Worm (Caenorhabditis elegans) whole organism, L3 larva: Measurements from ENCODE around the gene T04A8.18.

ENCODE experiments used
- ZK546.5 ChIP-seq: sonication (generic microtip); optimal IDR thresholded peaks from 2 replicates; lab custom pipeline; 2017; ENCODE audit warnings: missing biosample characterization, missing genetic modification characterization
- aly-2 ChIP-seq: fragments of 150-350 bp; optimal IDR thresholded peaks from 2 replicates; lab custom pipeline; 2014; ENCODE audit warnings: missing biosample characterization, missing genetic modification characterization
- ama-1 ChIP-seq: fragments of 150-350 bp; optimal IDR thresholded peaks from 2 replicates; lab custom pipeline; 2018
- ceh-28 ChIP-seq: fragments of 150-350 bp; optimal IDR thresholded peaks from 2 replicates; lab custom pipeline; 2014; ENCODE audit warnings: missing biosample characterization, missing genetic modification reagents, missing genetic modification characterization
- ceh-82 ChIP-seq: fragments of 150-350 bp; optimal IDR thresholded peaks from 2 replicates; lab custom pipeline; 2014; ENCODE audit warnings: missing biosample characterization, missing genetic modification characterization
- ceh-9 ChIP-seq: sonication (generic microtip); optimal IDR thresholded peaks from 2 replicates; lab custom pipeline; 2018; ENCODE audit warnings: missing biosample characterization, missing genetic modification characterization
- egl-27 ChIP-seq: sonication (generic microtip); optimal IDR thresholded peaks from 4 replicates; lab custom pipeline; 2017; ENCODE audit warnings: missing biosample characterization, missing genetic modification reagents, missing genetic modification characterization
- egl-5 ChIP-seq: fragments of 150-350 bp; optimal IDR thresholded peaks from 2 replicates; lab custom pipeline; 2017; ENCODE audit warnings: missing biosample characterization, missing genetic modification reagents, missing genetic modification characterization, inconsistent platforms
- elt-1 ChIP-seq: fragments of 150-350 bp; optimal IDR thresholded peaks from 2 replicates; lab custom pipeline; 2014; ENCODE audit warnings: missing biosample characterization, missing genetic modification characterization
- elt-3 ChIP-seq, 3 experiments: fragments of 150-350 bp in 1 of 3; sonication (generic microtip) in 2 of 3; optimal IDR thresholded peaks; 2 replicates in 2 of 3; 4 replicates in 1 of 3; lab custom pipeline; 2014 to 2017; ENCODE audit warnings: missing biosample characterization in 3 of 3, missing genetic modification characterization in 3 of 3
- eor-1 ChIP-seq, 2 experiments: fragments of 150-350 bp; optimal IDR thresholded peaks; 2 replicates each; lab custom pipeline; 2014 to 2018; ENCODE audit warnings: missing biosample characterization in 2 of 2, missing genetic modification characterization in 2 of 2
- fos-1 ChIP-seq: fragments of 150-350 bp; optimal IDR thresholded peaks from 2 replicates; lab custom pipeline; 2014; ENCODE audit warnings: missing biosample characterization, missing genetic modification characterization
- lin-15B ChIP-seq: fragments of 150-350 bp; optimal IDR thresholded peaks from 2 replicates; lab custom pipeline; 2014; ENCODE audit warnings: missing biosample characterization, missing genetic modification characterization
- lsy-12 ChIP-seq: sonication (generic microtip); optimal IDR thresholded peaks from 2 replicates; lab custom pipeline; 2016; ENCODE audit warnings: mild to moderate bottlenecking, missing genetic modification characterization, missing compliant biosample characterization
- mml-1 ChIP-seq: fragments of 150-350 bp; sonication (generic microtip); optimal IDR thresholded peaks from 3 replicates; lab custom pipeline; 2014; ENCODE audit warnings: missing biosample characterization, missing genetic modification characterization
- nfya-1 ChIP-seq: sonication (generic microtip); optimal IDR thresholded peaks from 2 replicates; lab custom pipeline; 2017; ENCODE audit warnings: missing genetic modification characterization, mild to moderate bottlenecking, missing compliant biosample characterization, antibody characterized with exemption, moderate library complexity; ENCODE audit not compliant: insufficient read depth
- nhr-23 ChIP-seq: fragments of 150-350 bp; optimal IDR thresholded peaks from 2 replicates; lab custom pipeline; 2014; ENCODE audit warnings: missing biosample characterization, missing genetic modification reagents, missing genetic modification characterization
- nhr-237 ChIP-seq: fragments of 150-350 bp; optimal IDR thresholded peaks from 2 replicates; lab custom pipeline; 2014; ENCODE audit warnings: missing biosample characterization, missing genetic modification characterization
- nhr-25 ChIP-seq: sonication (generic microtip); optimal IDR thresholded peaks from 2 replicates; lab custom pipeline; 2017; ENCODE audit warnings: missing biosample characterization, missing genetic modification characterization
- nhr-43 ChIP-seq: sonication (generic microtip); optimal IDR thresholded peaks from 2 replicates; lab custom pipeline; 2016; ENCODE audit warnings: mild to moderate bottlenecking, missing genetic modification characterization, missing compliant biosample characterization; ENCODE audit not compliant: poor library complexity, severe bottlenecking
- nhr-67 ChIP-seq: fragments of 150-350 bp; optimal IDR thresholded peaks from 2 replicates; lab custom pipeline; 2014; ENCODE audit warnings: missing biosample characterization, missing genetic modification characterization
- nhr-76 ChIP-seq: fragments of 150-350 bp; sonication (generic microtip); optimal IDR thresholded peaks from 5 replicates; lab custom pipeline; 2014; ENCODE audit warnings: missing biosample characterization, missing genetic modification characterization
- nhr-77 ChIP-seq: fragments of 150-350 bp; optimal IDR thresholded peaks from 2 replicates; lab custom pipeline; 2014; ENCODE audit warnings: missing biosample characterization, missing genetic modification characterization
- pha-4 ChIP-seq: fragments of 150-350 bp; optimal IDR thresholded peaks from 2 replicates; lab custom pipeline; 2014; ENCODE audit warnings: missing biosample characterization, missing genetic modification reagents, missing genetic modification characterization
- pqm-1 ChIP-seq: fragments of 150-350 bp; optimal IDR thresholded peaks from 2 replicates; lab custom pipeline; 2017; ENCODE audit warnings: missing biosample characterization, missing genetic modification characterization, inconsistent platforms
- sea-2 ChIP-seq: fragments of 150-350 bp; sonication (generic microtip); optimal IDR thresholded peaks from 4 replicates; lab custom pipeline; 2014; ENCODE audit warnings: missing biosample characterization, missing genetic modification reagents, missing genetic modification characterization
- skn-1 ChIP-seq: fragments of 150-350 bp; optimal IDR thresholded peaks from 2 replicates; lab custom pipeline; 2014; ENCODE audit warnings: missing biosample characterization, missing genetic modification characterization
- snpc-4 ChIP-seq: fragments of 150-350 bp; optimal IDR thresholded peaks from 2 replicates; lab custom pipeline; 2014; ENCODE audit warnings: missing biosample characterization, missing genetic modification characterization
- unc-39 ChIP-seq: sonication (generic microtip); optimal IDR thresholded peaks from 4 replicates; lab custom pipeline; 2017; ENCODE audit warnings: missing biosample characterization, missing genetic modification characterization
- unc-62 ChIP-seq: fragments of 150-350 bp; sonication (generic microtip); optimal IDR thresholded peaks from 4 replicates; lab custom pipeline; 2014; ENCODE audit warnings: missing biosample characterization, missing genetic modification reagents, missing genetic modification characterization
- zag-1 ChIP-seq: fragments of 150-350 bp; optimal IDR thresholded peaks from 2 replicates; lab custom pipeline; 2014; ENCODE audit warnings: missing biosample characterization, missing genetic modification characterization
- ztf-11 ChIP-seq: fragments of 150-350 bp; optimal IDR thresholded peaks from 2 replicates; lab custom pipeline; 2014; ENCODE audit warnings: missing biosample characterization, missing genetic modification characterization
- ztf-4 ChIP-seq: fragments of 150-350 bp; optimal IDR thresholded peaks from 2 replicates; lab custom pipeline; 2014; ENCODE audit warnings: missing biosample characterization, missing genetic modification characterization

The T04A8.18 gene

ce11 chrIII:4696903-4697302 is 12.1 kb upstream of the T04A8.18 start:
- TF ChIP-seq nhr-77: no peak
- no peak for TF ChIP-seq nfya-1 (tag; lab: Kevin White, UChicago)
- no peak for TF ChIP-seq fos-1 (tag; lab: Kevin White, UChicago)
- no peak for TF ChIP-seq ztf-11 (tag; lab: Kevin White, UChicago)
- TF ChIP-seq nhr-25 (tag; lab: Kevin White, UChicago): no peak
- TF ChIP-seq egl-27: no peak
- TF ChIP-seq sea-2 (GFP tag; lab: Kevin White, UChicago): no peak
- TF ChIP-seq nhr-237: no peak
- TF ChIP-seq nhr-76 (tag; lab: Kevin White, UChicago): no peak
- TF ChIP-seq egl-5 (tag; lab: Kevin White, UChicago): no peak
- no peak for TF ChIP-seq unc-62 (GFP tag; lab: Kevin White, UChicago)
- TF ChIP-seq ama-1: no peak
- TF ChIP-seq nhr-43 (tag; lab: Kevin White, UChicago): no peak
- TF ChIP-seq nhr-67 (tag; lab: Kevin White, UChicago): no peak
- no peak for TF ChIP-seq ceh-9
- TF ChIP-seq aly-2 (tag; lab: Kevin White, UChicago): no peak
- TF ChIP-seq ZK546.5: no peak
- TF ChIP-seq skn-1 (tag; lab: Kevin White, UChicago): no peak
- no peak for TF ChIP-seq unc-39 (tag; lab: Kevin White, UChicago)
- TF ChIP-seq, all 47 proteins: peak for 0

- TF ChIP-seq ama-1: no peak
- no peak for TF ChIP-seq nhr-25 (tag; lab: Kevin White, UChicago)
- TF ChIP-seq sea-2 (GFP tag; lab: Kevin White, UChicago): no peak
- TF ChIP-seq lsy-12 (tag; lab: Kevin White, UChicago): no peak
- TF ChIP-seq skn-1 (tag; lab: Kevin White, UChicago): no peak
- TF ChIP-seq ztf-11 (tag; lab: Kevin White, UChicago): no peak
- TF ChIP-seq unc-39 (tag; lab: Kevin White, UChicago): no peak
- TF ChIP-seq nfya-1 (tag; lab: Kevin White, UChicago): no peak
- TF ChIP-seq eor-1 (tag; optimal IDR thresholded peaks at IDR 0.05; lab: Kevin White, UChicago): no peak
- no peak for TF ChIP-seq ztf-4 (tag; lab: Kevin White, UChicago)
- no peak for TF ChIP-seq elt-3 (tag; optimal IDR thresholded peaks at IDR 0.05; lab: Kevin White, UChicago)
- TF ChIP-seq zag-1 (tag; lab: Kevin White, UChicago): no peak
- no peak for TF ChIP-seq ceh-28 (tag; lab: Kevin White, UChicago)
- no peak for TF ChIP-seq elt-1 (tag; lab: Kevin White, UChicago)
- no peak for TF ChIP-seq ceh-9
- no peak for TF ChIP-seq mml-1
Observed at ce11 chrIII:4697819-4698218, 11.2 kb upstream of the T04A8.18 start, which contains the start of gene dnj-18. Gene dnj-18 (plus strand): TSS chrIII:4698119.

- TF ChIP-seq mml-1: no peak
- TF ChIP-seq nhr-76 (tag; lab: Kevin White, UChicago): no peak
- no peak for TF ChIP-seq nhr-77
- no peak for TF ChIP-seq nhr-43 (tag; lab: Kevin White, UChicago)
- TF ChIP-seq nhr-67 (tag; lab: Kevin White, UChicago): no peak
- no peak for TF ChIP-seq pha-4 (tag; lab: Kevin White, UChicago)
- no peak for TF ChIP-seq pqm-1 (tag; lab: Kevin White, UChicago)
- TF ChIP-seq elt-3 (tag; optimal IDR thresholded peaks at IDR 0.05; lab: Kevin White, UChicago): no peak
- TF ChIP-seq ztf-4 (tag; lab: Kevin White, UChicago): no peak
- TF ChIP-seq ceh-82 (tag; lab: Kevin White, UChicago): no peak
- TF ChIP-seq nhr-25 (tag; lab: Kevin White, UChicago): no peak
Observed at ce11 chrIII:4699922-4700321, 9.1 kb upstream of the T04A8.18 start, which contains the start of gene sel-13. Gene sel-13 (minus strand): TSS chrIII:4700224.

ce11 chrIII:4703932-4704454 is 5.0 kb upstream of the T04A8.18 start, which contains the start of the genes clp-2 and mrpl-16:
Gene clp-2 (minus strand): TSS chrIII:4704025.
Gene mrpl-16 (plus strand): TSS chrIII:4704404.
- TF ChIP-seq egl-27 (no peak), lin-15B (tag; lab: Kevin White, UChicago) (peak; percentile 43), nhr-23 (tag; lab: Kevin White, UChicago) (peak; percentile 12), ztf-4 (tag; lab: Kevin White, UChicago) (no peak), nfya-1 (tag; lab: Kevin White, UChicago) (peak; percentile 53), unc-39 (tag; lab: Kevin White, UChicago) (no peak), snpc-4 (tag; lab: Kevin White, UChicago) (no peak)
